Fruit fly (Drosophila melanogaster) whole organism, prepupa: Measurements from ENCODE around the gene CG1246.

Source experiments
- CG6792 ChIP-seq: fragments of 200-800 bp; sonication (Bioruptor generic); optimal IDR thresholded peaks from 3 replicates; lab custom pipeline; 2016; ENCODE audit warnings: missing biosample characterization, missing genetic modification characterization
- Eip75B ChIP-seq: fragments of 200-800 bp; sonication (Bioruptor generic); optimal IDR thresholded peaks from 3 replicates; lab custom pipeline; 2016; ENCODE audit warnings: missing biosample characterization, missing genetic modification characterization
- Gug ChIP-seq: fragments of 200-800 bp; sonication (Bioruptor generic); IDR thresholded peaks from 2 replicates; pipeline ENCODE4 v1.3.6; 2022; ENCODE audit warnings: missing biosample characterization, missing genetic modification characterization
- Met ChIP-seq: fragments of 200-800 bp; sonication (Bioruptor generic); optimal IDR thresholded peaks from 3 replicates; lab custom pipeline; 2016; ENCODE audit warnings: missing biosample characterization, missing genetic modification characterization
- Sox14 ChIP-seq: fragments of 200-800 bp; sonication (Bioruptor generic); optimal IDR thresholded peaks from 3 replicates; lab custom pipeline; 2016; ENCODE audit warnings: missing biosample characterization, missing genetic modification characterization
- achi ChIP-seq: fragments of 200-800 bp; sonication (Bioruptor generic); optimal IDR thresholded peaks from 3 replicates; lab custom pipeline; 2016; ENCODE audit warnings: missing biosample characterization, missing genetic modification characterization
- fd85E ChIP-seq: fragments of 200-800 bp; sonication (Bioruptor generic); optimal IDR thresholded peaks from 3 replicates; lab custom pipeline; 2016; ENCODE audit warnings: missing biosample characterization, missing genetic modification characterization
- svp ChIP-seq: fragments of 200-800 bp; sonication (Bioruptor generic); peaks from one replicate; lab custom pipeline; 2016; ENCODE audit warnings: missing biosample characterization, missing genetic modification characterization

dm6 chr3L:2636023-2636968 is 11.6 kb upstream of the CG1246 start:
- TF ChIP-seq CG6792 (GFP tag; lab: Kevin White, UChicago): peak; percentile 2
- peak; percentile 40 for TF ChIP-seq Met (GFP tag; lab: Kevin White, UChicago)
- peak; percentile 27; the same call in 1 of the 2 replicates for TF ChIP-seq Gug
- TF ChIP-seq Sox14: no peak
- peak; percentile 59 for TF ChIP-seq svp
- TF ChIP-seq Eip75B (GFP tag; lab: Kevin White, UChicago): no peak
- TF ChIP-seq fd85E (GFP tag; lab: Kevin White, UChicago): no peak
- peak; percentile 44 for TF ChIP-seq achi (GFP tag; lab: Kevin White, UChicago)
